Fruit fly (Drosophila melanogaster) whole organism, prepupa: ENCODE data around the gene CG10336.

Experiments used
- Blimp-1 ChIP-seq: fragments of 200-800 bp; sonication (Bioruptor generic); optimal IDR thresholded peaks from 3 replicates; lab custom pipeline; 2017; ENCODE audit warnings: missing biosample characterization, missing genetic modification characterization, mild to moderate bottlenecking, moderate library complexity, missing genetic modification reagents
- CG10631 ChIP-seq: fragments of 200-800 bp; sonication (Bioruptor generic); optimal IDR thresholded peaks from 2 replicates; lab custom pipeline; 2016; ENCODE audit warnings: missing biosample characterization, missing genetic modification characterization
- CG10669 ChIP-seq: fragments of 200-800 bp; sonication (Bioruptor generic); optimal IDR thresholded peaks from 3 replicates; lab custom pipeline; 2018; ENCODE audit warnings: missing biosample characterization, mild to moderate bottlenecking, missing genetic modification characterization, moderate library complexity
- CG11294 ChIP-seq: fragments of 200-800 bp; sonication (Bioruptor generic); IDR thresholded peaks from 2 replicates; pipeline ENCODE4 v1.3.6; 2022; ENCODE audit warnings: missing biosample characterization, missing genetic modification characterization
- CG11762 ChIP-seq: fragments of 200-800 bp; sonication (Bioruptor generic); optimal IDR thresholded peaks from 3 replicates; lab custom pipeline; 2016; ENCODE audit warnings: missing biosample characterization, missing genetic modification characterization; ENCODE audit not compliant: insufficient read depth
- CG11902 ChIP-seq: fragments of 200-800 bp; sonication (Bioruptor generic); optimal IDR thresholded peaks from 3 replicates; lab custom pipeline; 2016; ENCODE audit warnings: missing biosample characterization, missing genetic modification characterization
- CG15336 ChIP-seq: fragments of 200-800 bp; sonication (Bioruptor generic); IDR thresholded peaks from 2 replicates; pipeline ENCODE4 v1.3.6; 2022; ENCODE audit warnings: missing biosample characterization, missing genetic modification characterization
- CG1621 ChIP-seq: fragments of 200-800 bp; sonication (Bioruptor generic); optimal IDR thresholded peaks from 3 replicates; lab custom pipeline; 2018; ENCODE audit warnings: missing biosample characterization, mild to moderate bottlenecking, missing genetic modification characterization
- CG16779 ChIP-seq: fragments of 200-800 bp; sonication (Bioruptor generic); optimal IDR thresholded peaks from 3 replicates; lab custom pipeline; 2017; ENCODE audit warnings: missing biosample characterization, mild to moderate bottlenecking, missing genetic modification characterization
- CG31627 ChIP-seq: fragments of 200-800 bp; sonication (Bioruptor generic); optimal IDR thresholded peaks from 3 replicates; lab custom pipeline; 2016; ENCODE audit warnings: missing biosample characterization, missing genetic modification characterization
- CG32006 ChIP-seq: fragments of 200-800 bp; sonication (Bioruptor generic); optimal IDR thresholded peaks from 3 replicates; lab custom pipeline; 2017; ENCODE audit warnings: missing biosample characterization, mild to moderate bottlenecking, missing genetic modification characterization
- CG3919 ChIP-seq: fragments of 200-800 bp; sonication (Bioruptor generic); optimal IDR thresholded peaks from 3 replicates; lab custom pipeline; 2016; ENCODE audit warnings: missing biosample characterization, missing genetic modification characterization
- CG4318 ChIP-seq: fragments of 200-800 bp; sonication (Bioruptor generic); optimal IDR thresholded peaks from 3 replicates; lab custom pipeline; 2017; ENCODE audit warnings: missing biosample characterization, mild to moderate bottlenecking, missing genetic modification characterization
- CG6163 ChIP-seq: fragments of 200-800 bp; sonication (Bioruptor generic); IDR thresholded peaks from 3 replicates; pipeline ENCODE4 v1.3.6; 2022; ENCODE audit warnings: missing biosample characterization, missing genetic modification characterization
- CG6792 ChIP-seq: fragments of 200-800 bp; sonication (Bioruptor generic); optimal IDR thresholded peaks from 3 replicates; lab custom pipeline; 2016; ENCODE audit warnings: missing biosample characterization, missing genetic modification characterization
- CG6808 ChIP-seq: fragments of 200-800 bp; sonication (Bioruptor generic); optimal IDR thresholded peaks from 3 replicates; lab custom pipeline; 2017; ENCODE audit warnings: missing biosample characterization, missing genetic modification characterization, mild to moderate bottlenecking, moderate library complexity, missing genetic modification reagents
- CG6854 ChIP-seq: fragments of 200-800 bp; sonication (Bioruptor generic); optimal IDR thresholded peaks from 2 replicates; lab custom pipeline; 2017; ENCODE audit warnings: missing biosample characterization, mild to moderate bottlenecking, missing genetic modification characterization
- CG7368 ChIP-seq: fragments of 200-800 bp; sonication (Bioruptor generic); optimal IDR thresholded peaks from 3 replicates; lab custom pipeline; 2016; ENCODE audit warnings: missing biosample characterization, missing genetic modification characterization
- CG8119 ChIP-seq: fragments of 200-800 bp; sonication (Bioruptor generic); IDR thresholded peaks from 3 replicates; pipeline ENCODE4 v1.3.6; 2022; ENCODE audit warnings: missing biosample characterization, missing genetic modification characterization
- CG8319 ChIP-seq: fragments of 200-800 bp; sonication (Bioruptor generic); optimal IDR thresholded peaks from 3 replicates; lab custom pipeline; 2016; ENCODE audit warnings: missing biosample characterization, missing genetic modification characterization
- CG8632 ChIP-seq: fragments of 200-800 bp; sonication (Bioruptor generic); optimal IDR thresholded peaks from 3 replicates; lab custom pipeline; 2016; ENCODE audit warnings: missing biosample characterization, missing genetic modification characterization
- CG9139 ChIP-seq: fragments of 200-800 bp; sonication (Bioruptor generic); optimal IDR thresholded peaks from 3 replicates; lab custom pipeline; 2017; ENCODE audit warnings: missing biosample characterization, mild to moderate bottlenecking, missing genetic modification characterization
- Eip75B ChIP-seq: fragments of 200-800 bp; sonication (Bioruptor generic); optimal IDR thresholded peaks from 3 replicates; lab custom pipeline; 2016; ENCODE audit warnings: missing biosample characterization, missing genetic modification characterization
- Eip93F ChIP-seq: fragments of 200-800 bp; sonication (Bioruptor generic); optimal IDR thresholded peaks from 2 replicates; lab custom pipeline; 2016; ENCODE audit warnings: missing biosample characterization, mild to moderate bottlenecking, missing genetic modification characterization
- Ets21C ChIP-seq: fragments of 200-800 bp; sonication (Bioruptor generic); optimal IDR thresholded peaks from 3 replicates; lab custom pipeline; 2016; ENCODE audit warnings: missing biosample characterization, missing genetic modification characterization
- Ets96B ChIP-seq: fragments of 200-800 bp; optimal IDR thresholded peaks from 2 replicates; lab custom pipeline; 2019; ENCODE audit warnings: missing biosample characterization, mild to moderate bottlenecking, missing genetic modification characterization, moderate library complexity
- Gug ChIP-seq: fragments of 200-800 bp; sonication (Bioruptor generic); IDR thresholded peaks from 2 replicates; pipeline ENCODE4 v1.3.6; 2022; ENCODE audit warnings: missing biosample characterization, missing genetic modification characterization
- Hr38 ChIP-seq: sonication (Bioruptor generic); optimal IDR thresholded peaks from 2 replicates; lab custom pipeline; 2016; ENCODE audit warnings: missing biosample characterization, missing genetic modification characterization
- Hr39 ChIP-seq: fragments of 200-800 bp; sonication (Bioruptor generic); optimal IDR thresholded peaks from 2 replicates; lab custom pipeline; 2016; ENCODE audit warnings: missing biosample characterization, missing genetic modification characterization
- Hr4 ChIP-seq: fragments of 200-800 bp; sonication (Bioruptor generic); optimal IDR thresholded peaks from 3 replicates; lab custom pipeline; 2016; ENCODE audit warnings: missing biosample characterization, missing genetic modification characterization
- Lpt ChIP-seq: fragments of 200-800 bp; sonication (Bioruptor generic); optimal IDR thresholded peaks from 3 replicates; lab custom pipeline; 2016; ENCODE audit warnings: missing biosample characterization, missing genetic modification characterization
- Met ChIP-seq: fragments of 200-800 bp; sonication (Bioruptor generic); optimal IDR thresholded peaks from 3 replicates; lab custom pipeline; 2016; ENCODE audit warnings: missing biosample characterization, missing genetic modification characterization
- Smox ChIP-seq: fragments of 200-800 bp; sonication (Bioruptor generic); optimal IDR thresholded peaks from 3 replicates; lab custom pipeline; 2016; ENCODE audit warnings: missing biosample characterization, missing genetic modification characterization
- Sox102F ChIP-seq: fragments of 200-800 bp; sonication (Bioruptor generic); optimal IDR thresholded peaks from 2 replicates; lab custom pipeline; 2016; ENCODE audit warnings: missing biosample characterization, mild to moderate bottlenecking, missing genetic modification characterization
- Sox15 ChIP-seq: fragments of 200-800 bp; sonication (Bioruptor generic); optimal IDR thresholded peaks from 3 replicates; lab custom pipeline; 2016; ENCODE audit warnings: missing biosample characterization, missing genetic modification characterization
- acj6 ChIP-seq: fragments of 200-800 bp; sonication (Bioruptor generic); optimal IDR thresholded peaks from 3 replicates; lab custom pipeline; 2016; ENCODE audit warnings: missing biosample characterization, missing genetic modification characterization
- dac ChIP-seq: fragments of 200-800 bp; sonication (Bioruptor generic); optimal IDR thresholded peaks from 2 replicates; lab custom pipeline; 2017; ENCODE audit warnings: missing biosample characterization, mild to moderate bottlenecking, missing genetic modification characterization
- dsx ChIP-seq: fragments of 200-800 bp; optimal IDR thresholded peaks from 3 replicates; lab custom pipeline; 2019; ENCODE audit warnings: missing biosample characterization, mild to moderate bottlenecking, missing genetic modification characterization, moderate library complexity; ENCODE audit not compliant: poor library complexity, severe bottlenecking
- eg ChIP-seq: fragments of 200-800 bp; sonication (Bioruptor generic); IDR thresholded peaks from 3 replicates; pipeline ENCODE4 v1.3.6; 2022; ENCODE audit warnings: missing biosample characterization, missing genetic modification characterization
- esn ChIP-seq: fragments of 200-800 bp; sonication (Bioruptor generic); optimal IDR thresholded peaks from 2 replicates; lab custom pipeline; 2016; ENCODE audit warnings: missing biosample characterization, mild to moderate bottlenecking, missing genetic modification characterization, moderate library complexity
- fd59A ChIP-seq: fragments of 200-800 bp; sonication (Bioruptor generic); optimal IDR thresholded peaks from 2 replicates; lab custom pipeline; 2017; ENCODE audit warnings: missing biosample characterization, mild to moderate bottlenecking, missing genetic modification characterization, missing genetic modification reagents
- fd85E ChIP-seq: fragments of 200-800 bp; sonication (Bioruptor generic); optimal IDR thresholded peaks from 3 replicates; lab custom pipeline; 2016; ENCODE audit warnings: missing biosample characterization, missing genetic modification characterization
- fkh ChIP-seq: fragments of 200-800 bp; sonication (Bioruptor generic); optimal IDR thresholded peaks from 3 replicates; lab custom pipeline; 2017; ENCODE audit warnings: missing biosample characterization, mild to moderate bottlenecking, missing genetic modification characterization, moderate library complexity
- lz ChIP-seq: fragments of 200-800 bp; sonication (Bioruptor generic); optimal IDR thresholded peaks from 3 replicates; lab custom pipeline; 2016; ENCODE audit warnings: missing biosample characterization, missing genetic modification characterization
- net ChIP-seq: fragments of 200-800 bp; sonication (Bioruptor generic); optimal IDR thresholded peaks from 3 replicates; lab custom pipeline; 2016; ENCODE audit warnings: missing biosample characterization, missing genetic modification characterization
- pdm3 ChIP-seq: fragments of 200-800 bp; sonication (Bioruptor generic); optimal IDR thresholded peaks from 3 replicates; lab custom pipeline; 2016; ENCODE audit warnings: missing biosample characterization, missing genetic modification characterization
- salr ChIP-seq, 2 experiments: fragments of 200-800 bp; sonication (Bioruptor generic); optimal IDR thresholded peaks; 3 replicates each; lab custom pipeline; 2016 to 2018; ENCODE audit warnings: missing biosample characterization in 2 of 2, missing genetic modification characterization in 2 of 2, mild to moderate bottlenecking in 1 of 2
- spab ChIP-seq: fragments of 200-800 bp; sonication (Bioruptor generic); optimal IDR thresholded peaks from 2 replicates; lab custom pipeline; 2017; ENCODE audit warnings: missing biosample characterization, mild to moderate bottlenecking, missing genetic modification characterization, missing genetic modification reagents
- ss ChIP-seq, 2 experiments: fragments of 200-800 bp; sonication (Bioruptor generic); optimal IDR thresholded peaks; 2 replicates in 1 of 2; 3 replicates in 1 of 2; lab custom pipeline; 2017 to 2018; ENCODE audit warnings: mild to moderate bottlenecking in 2 of 2, missing biosample characterization in 2 of 2, missing genetic modification characterization in 2 of 2, moderate library complexity in 1 of 2
- svp ChIP-seq: fragments of 200-800 bp; sonication (Bioruptor generic); peaks from one replicate; lab custom pipeline; 2016; ENCODE audit warnings: missing biosample characterization, missing genetic modification characterization
- vri ChIP-seq: fragments of 200-800 bp; sonication (Bioruptor generic); optimal IDR thresholded peaks from 3 replicates; lab custom pipeline; 2016; ENCODE audit warnings: missing biosample characterization, mild to moderate bottlenecking, missing genetic modification characterization

The CG10336 gene

dm6 chr2L:18732760-18733530 lies 43.6 kb downstream of the CG10336 start:
- no peak; the same call in 1 of the 2 replicates for TF ChIP-seq CG15336 (GFP tag; lab: Robert Waterston, UW)
- no peak for TF ChIP-seq CG10669
- peak; percentile 2 for TF ChIP-seq CG16779 (tag; lab: Kevin White, UChicago)
- peak; percentile 42 for TF ChIP-seq CG3919 (GFP tag; lab: Kevin White, UChicago)
- peak; percentile 6 for TF ChIP-seq Sox102F (GFP tag; lab: Kevin White, UChicago)
- TF ChIP-seq Eip75B (GFP tag; lab: Kevin White, UChicago) = peak; percentile 42
- TF ChIP-seq CG31627 = no peak
- TF ChIP-seq CG6163 (GFP tag; lab: Robert Waterston, UW) = no peak
- TF ChIP-seq Smox = peak; percentile 25
- TF ChIP-seq eg = peak; percentile 40; the same call in 1 of the 3 replicates
- TF ChIP-seq CG11902 = no peak
- no peak for TF ChIP-seq Gug (GFP tag; lab: Robert Waterston, UW)
- peak; percentile 49 for TF ChIP-seq CG32006 (GFP tag; lab: Kevin White, UChicago)
- peak; percentile 12 for TF ChIP-seq net (GFP tag; lab: Kevin White, UChicago)
- no peak for TF ChIP-seq fd59A (GFP tag; lab: Kevin White, UChicago)
- TF ChIP-seq Hr38 (GFP tag; lab: Kevin White, UChicago) = no peak
- TF ChIP-seq acj6 = no peak
- TF ChIP-seq svp (GFP tag; lab: Kevin White, UChicago) = peak; percentile 77
- TF ChIP-seq vri (GFP tag; lab: Kevin White, UChicago) = no peak
- TF ChIP-seq CG9139 (GFP tag; lab: Kevin White, UChicago) = no peak
- TF ChIP-seq CG8319 (GFP tag; lab: Kevin White, UChicago) = no peak
- no peak for TF ChIP-seq Ets21C (GFP tag; lab: Kevin White, UChicago)
- no peak for TF ChIP-seq salr (GFP tag; optimal IDR thresholded peaks at IDR 0.05; lab: Kevin White, UChicago)
- no peak for TF ChIP-seq fkh (GFP tag; lab: Kevin White, UChicago)
- no peak for TF ChIP-seq Sox15
- peak; percentile 37 for TF ChIP-seq CG6808 (GFP tag; lab: Kevin White, UChicago)
- TF ChIP-seq ss (GFP tag; optimal IDR thresholded peaks at IDR 0.05; lab: Kevin White, UChicago) = peak; percentile 38 to 56
- TF ChIP-seq esn (GFP tag; lab: Kevin White, UChicago) = peak; percentile 12
- TF ChIP-seq Ets96B = no peak
- TF ChIP-seq dac (GFP tag; lab: Kevin White, UChicago) = no peak
- no peak for TF ChIP-seq Hr39 (GFP tag; lab: Kevin White, UChicago)
- TF ChIP-seq fd85E (GFP tag; lab: Kevin White, UChicago) = no peak
- no peak for TF ChIP-seq spab (GFP tag; lab: Kevin White, UChicago)
- TF ChIP-seq Blimp-1 (GFP tag; lab: Kevin White, UChicago) = no peak
- TF ChIP-seq lz (GFP tag; lab: Kevin White, UChicago) = no peak
- TF ChIP-seq dsx (GFP tag; lab: Kevin White, UChicago) = peak; percentile 28
- no peak for TF ChIP-seq CG11294 (GFP tag; lab: Robert Waterston, UW)
- TF ChIP-seq Lpt (GFP tag; lab: Kevin White, UChicago) = no peak
- TF ChIP-seq Hr4 = no peak
- no peak for TF ChIP-seq pdm3
- no peak for TF ChIP-seq CG10631 (GFP tag; lab: Kevin White, UChicago)
- TF ChIP-seq Met = no peak
- peak; percentile 4 for TF ChIP-seq CG7368 (GFP tag; lab: Kevin White, UChicago)
- TF ChIP-seq CG4318 (GFP tag; lab: Kevin White, UChicago) = no peak
- TF ChIP-seq Eip93F (GFP tag; lab: Kevin White, UChicago) = no peak
- peak; percentile 31 for TF ChIP-seq CG1621 (tag; lab: Kevin White, UChicago)
- TF ChIP-seq CG8632 (GFP tag; lab: Kevin White, UChicago) = no peak
- TF ChIP-seq CG8119 = no peak
- TF ChIP-seq CG11762 (GFP tag; lab: Kevin White, UChicago) = no peak
- TF ChIP-seq CG6854 (GFP tag; lab: Kevin White, UChicago) = no peak
- TF ChIP-seq CG6792 (GFP tag; lab: Kevin White, UChicago) = no peak
